Fruit fly (Drosophila melanogaster) whole organism, embryonic: ENCODE results near the gene CG10347.
A peak's percentile ranks its signal among the peaks of the same experiment; 100 is the strongest.

Experiments
- Atf6 ChIP-seq: fragments of 200-800 bp; sonication (Bioruptor generic); IDR thresholded peaks from 2 replicates; pipeline ENCODE4 v1.3.6; 2022; ENCODE audit warnings: missing biosample characterization, missing genetic modification characterization
- CG11085 ChIP-seq: fragments of 200-800 bp; sonication (Bioruptor generic); IDR thresholded peaks from 2 replicates; pipeline ENCODE4 v1.3.6; 2022; ENCODE audit warnings: missing biosample characterization, missing genetic modification characterization
- CG12071 ChIP-seq: fragments of 200-800 bp; sonication (Bioruptor generic); optimal IDR thresholded peaks from 3 replicates; lab custom pipeline; 2018; ENCODE audit warnings: missing biosample characterization, mild to moderate bottlenecking, missing genetic modification characterization
- CG12219 ChIP-seq: fragments of 200-800 bp; sonication (Bioruptor generic); optimal IDR thresholded peaks from 3 replicates; lab custom pipeline; 2018; ENCODE audit warnings: missing biosample characterization, mild to moderate bottlenecking, missing genetic modification characterization
- CG13624 ChIP-seq: fragments of 200-800 bp; sonication (Bioruptor generic); optimal IDR thresholded peaks from 2 replicates; lab custom pipeline; 2016; ENCODE audit warnings: missing biosample characterization, missing genetic modification characterization
- CG14050 ChIP-seq: fragments of 200-800 bp; sonication (Bioruptor generic); IDR thresholded peaks from 3 replicates; pipeline ENCODE4 v1.3.6; 2022; ENCODE audit warnings: missing biosample characterization, missing genetic modification characterization
- CG15269 ChIP-seq: fragments of 200-800 bp; sonication (Bioruptor generic); optimal IDR thresholded peaks from 2 replicates; lab custom pipeline; 2018; ENCODE audit warnings: missing biosample characterization, mild to moderate bottlenecking, missing genetic modification characterization, moderate library complexity
- CG15514 ChIP-seq: fragments of 200-800 bp; sonication (Bioruptor generic); optimal IDR thresholded peaks from 3 replicates; lab custom pipeline; 2017; ENCODE audit warnings: missing biosample characterization, missing genetic modification characterization, mild to moderate bottlenecking, moderate library complexity, missing genetic modification reagents
- CG17385 ChIP-seq: fragments of 200-800 bp; sonication (Bioruptor generic); optimal IDR thresholded peaks from 3 replicates; lab custom pipeline; 2018; ENCODE audit warnings: missing biosample characterization, mild to moderate bottlenecking, missing genetic modification characterization
- CG31388 ChIP-seq: fragments of 200-800 bp; sonication (Bioruptor generic); optimal IDR thresholded peaks from 2 replicates; lab custom pipeline; 2016; ENCODE audit warnings: missing biosample characterization, missing genetic modification characterization
- CG34422 ChIP-seq: fragments of 200-800 bp; sonication (Bioruptor generic); IDR thresholded peaks from 3 replicates; pipeline ENCODE4 v1.3.6; 2022; ENCODE audit warnings: missing biosample characterization, missing genetic modification characterization
- CG3838 ChIP-seq: fragments of 200-800 bp; sonication (Bioruptor generic); optimal IDR thresholded peaks from 3 replicates; lab custom pipeline; 2016; ENCODE audit warnings: missing biosample characterization, missing genetic modification characterization
- CG4328 ChIP-seq: fragments of 200-800 bp; sonication (Bioruptor generic); optimal IDR thresholded peaks from 3 replicates; lab custom pipeline; 2017; ENCODE audit warnings: missing biosample characterization, missing genetic modification reagents, missing genetic modification characterization
- CG4854 ChIP-seq: fragments of 200-800 bp; sonication (Bioruptor generic); optimal IDR thresholded peaks from 2 replicates; lab custom pipeline; 2016; ENCODE audit warnings: missing biosample characterization, missing genetic modification characterization, inconsistent platforms
- CrebB ChIP-seq: fragments of 200-800 bp; sonication (Bioruptor generic); optimal IDR thresholded peaks from 3 replicates; lab custom pipeline; 2018; ENCODE audit warnings: missing biosample characterization, mild to moderate bottlenecking, missing genetic modification characterization
- D19B ChIP-seq: fragments of 200-800 bp; sonication (Bioruptor generic); optimal IDR thresholded peaks from 2 replicates; lab custom pipeline; 2017; ENCODE audit warnings: missing biosample characterization, mild to moderate bottlenecking, missing genetic modification characterization
- Deaf1 ChIP-seq: fragments of 200-800 bp; optimal IDR thresholded peaks from 3 replicates; lab custom pipeline; 2019; ENCODE audit warnings: missing biosample characterization, mild to moderate bottlenecking, missing genetic modification characterization, moderate library complexity
- Doc2 ChIP-seq: fragments of 200-800 bp; sonication (Bioruptor generic); IDR thresholded peaks from 2 replicates; pipeline ENCODE4 v1.3.6; 2022; ENCODE audit warnings: missing biosample characterization, missing genetic modification characterization
- Dp ChIP-seq: fragments of 200-800 bp; sonication (Bioruptor generic); optimal IDR thresholded peaks from 2 replicates; lab custom pipeline; 2018; ENCODE audit warnings: missing biosample characterization, mild to moderate bottlenecking, missing genetic modification characterization, moderate library complexity
- Drgx ChIP-seq: fragments of 200-800 bp; sonication (Bioruptor generic); IDR thresholded peaks from 2 replicates; pipeline ENCODE4 v1.3.6; 2022; ENCODE audit warnings: missing biosample characterization, missing genetic modification characterization
- Ets65A ChIP-seq: fragments of 200-800 bp; sonication (Bioruptor generic); peaks from one replicate; lab custom pipeline; 2016; ENCODE audit warnings: missing biosample characterization, missing genetic modification characterization
- Fer1 ChIP-seq: fragments of 200-800 bp; sonication (Bioruptor generic); optimal IDR thresholded peaks from 2 replicates; lab custom pipeline; 2017; ENCODE audit warnings: missing biosample characterization, mild to moderate bottlenecking, missing genetic modification characterization
- Hmr ChIP-seq: fragments of 200-800 bp; sonication (Bioruptor generic); optimal IDR thresholded peaks from 3 replicates; lab custom pipeline; 2017; ENCODE audit warnings: mild to moderate bottlenecking, missing biosample characterization, missing genetic modification reagents, missing genetic modification characterization
- Hr78 ChIP-seq, 2 experiments: fragments of 200-800 bp in 1 of 2; fragments of >200 bp in 1 of 2; sonication (Bioruptor generic) in 1 of 2; optimal IDR thresholded peaks; 2 replicates each; lab custom pipeline; 2017 to 2019; ENCODE audit warnings: missing biosample characterization in 2 of 2, missing genetic modification characterization in 2 of 2, mild to moderate bottlenecking in 1 of 2, moderate library complexity in 1 of 2
- Kr ChIP-seq: fragments of 200-800 bp; sonication (Bioruptor generic); optimal IDR thresholded peaks from 2 replicates; lab custom pipeline; 2017; ENCODE audit warnings: missing biosample characterization, mild to moderate bottlenecking, missing genetic modification characterization
- NC2α ChIP-seq: fragments of 200-800 bp; sonication (Bioruptor generic); optimal IDR thresholded peaks from 2 replicates; lab custom pipeline; 2016; ENCODE audit warnings: missing biosample characterization, missing genetic modification characterization
- Ssrp ChIP-seq: fragments of 200-800 bp; sonication (Bioruptor generic); optimal IDR thresholded peaks from 2 replicates; lab custom pipeline; 2018; ENCODE audit warnings: missing biosample characterization, mild to moderate bottlenecking, missing genetic modification characterization, moderate library complexity
- Stat92E ChIP-seq, 3 experiments: fragments of >200 bp in 2 of 3; fragments of 200-800 bp in 1 of 3; sonication (Bioruptor generic) in 1 of 3; optimal IDR thresholded peaks; 2 replicates each; lab custom pipeline; 2017 to 2019; ENCODE audit warnings: missing biosample characterization in 3 of 3, missing genetic modification characterization in 3 of 3, mild to moderate bottlenecking in 1 of 3, moderate library complexity in 1 of 3
- esg ChIP-seq: fragments of 200-800 bp; sonication (Bioruptor generic); conservative IDR thresholded peaks from 2 replicates; pipeline ENCODE4 v1.3.6; 2022; ENCODE audit warnings: missing biosample characterization, missing genetic modification characterization
- exex ChIP-seq: fragments of 200-800 bp; sonication (Bioruptor generic); optimal IDR thresholded peaks from 4 replicates; lab custom pipeline; 2018; ENCODE audit warnings: missing biosample characterization, mild to moderate bottlenecking, missing genetic modification characterization, moderate library complexity
- grn ChIP-seq: fragments of 200-800 bp; sonication (Bioruptor generic); optimal IDR thresholded peaks from 3 replicates; lab custom pipeline; 2017; ENCODE audit warnings: missing biosample characterization, missing genetic modification characterization
- mirr ChIP-seq: fragments of 200-800 bp; sonication (Bioruptor generic); optimal IDR thresholded peaks from 3 replicates; lab custom pipeline; 2018; ENCODE audit warnings: missing biosample characterization, mild to moderate bottlenecking, missing genetic modification characterization
- pan ChIP-seq, 4 experiments: fragments of >200 bp in 3 of 4; fragments of 200-800 bp in 1 of 4; sonication (Bioruptor generic) in 1 of 4; optimal IDR thresholded peaks in 3 of 4; IDR thresholded peaks in 1 of 4; 2 replicates each; pipeline versions ENCODE4 v1.3.6 to Lab custom; 2017 to 2022; ENCODE audit warnings: missing biosample characterization in 2 of 4, missing genetic modification characterization in 2 of 4, mixed read lengths in 1 of 4
- rib ChIP-seq: fragments of 200-800 bp; sonication (Bioruptor generic); IDR thresholded peaks from 2 replicates; pipeline ENCODE4 v1.3.6; 2022; ENCODE audit warnings: missing biosample characterization, missing genetic modification characterization
- row ChIP-seq: fragments of 200-800 bp; sonication (Bioruptor generic); IDR thresholded peaks from 3 replicates; pipeline ENCODE4 v1.3.6; 2022; ENCODE audit warnings: missing biosample characterization, missing genetic modification characterization
- sr ChIP-seq: fragments of 200-800 bp; sonication (Bioruptor generic); IDR thresholded peaks from 3 replicates; pipeline ENCODE4 v1.3.6; 2022; ENCODE audit warnings: missing biosample characterization, missing genetic modification characterization
- sug ChIP-seq: fragments of 200-800 bp; optimal IDR thresholded peaks from 2 replicates; lab custom pipeline; 2019; ENCODE audit warnings: missing biosample characterization, mild to moderate bottlenecking, missing genetic modification characterization, moderate library complexity
- zfh1 ChIP-seq: fragments of 200-800 bp; sonication (Bioruptor generic); IDR thresholded peaks from 3 replicates; pipeline ENCODE4 v1.3.6; 2022; ENCODE audit warnings: missing biosample characterization, missing genetic modification characterization

Gene CG10347

DNA sequence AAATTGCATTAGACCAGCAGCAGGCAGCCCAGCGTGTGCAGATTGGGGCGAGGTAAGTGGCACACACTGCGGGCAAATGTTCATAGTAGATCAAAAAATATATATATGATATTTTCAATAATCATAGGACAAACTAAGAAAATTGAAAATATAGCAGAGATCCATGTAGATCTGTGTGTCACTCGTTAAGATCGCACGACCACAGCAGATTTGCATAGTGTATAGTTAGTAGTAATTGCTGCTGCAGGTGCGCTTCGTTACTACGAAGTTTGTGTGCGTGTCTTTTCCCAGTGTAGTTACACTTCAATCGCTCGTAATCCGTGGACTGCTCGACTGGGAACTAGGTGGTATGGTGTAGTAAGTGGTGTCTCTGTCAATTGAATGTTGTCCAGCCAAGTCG is 22.4 kb upstream of the CG10347 start, which contains the start of gene CG10352 (continued):
- TF ChIP-seq CG11085 (GFP tag; lab: Robert Waterston, UW) (no peak), Drgx (GFP tag; lab: Robert Waterston, UW) (peak; percentile 48; the same call in 1 of the 2 replicates), row (GFP tag; lab: Robert Waterston, UW) (peak; percentile 51), rib (GFP tag; lab: Robert Waterston, UW) (no peak)

DNA sequence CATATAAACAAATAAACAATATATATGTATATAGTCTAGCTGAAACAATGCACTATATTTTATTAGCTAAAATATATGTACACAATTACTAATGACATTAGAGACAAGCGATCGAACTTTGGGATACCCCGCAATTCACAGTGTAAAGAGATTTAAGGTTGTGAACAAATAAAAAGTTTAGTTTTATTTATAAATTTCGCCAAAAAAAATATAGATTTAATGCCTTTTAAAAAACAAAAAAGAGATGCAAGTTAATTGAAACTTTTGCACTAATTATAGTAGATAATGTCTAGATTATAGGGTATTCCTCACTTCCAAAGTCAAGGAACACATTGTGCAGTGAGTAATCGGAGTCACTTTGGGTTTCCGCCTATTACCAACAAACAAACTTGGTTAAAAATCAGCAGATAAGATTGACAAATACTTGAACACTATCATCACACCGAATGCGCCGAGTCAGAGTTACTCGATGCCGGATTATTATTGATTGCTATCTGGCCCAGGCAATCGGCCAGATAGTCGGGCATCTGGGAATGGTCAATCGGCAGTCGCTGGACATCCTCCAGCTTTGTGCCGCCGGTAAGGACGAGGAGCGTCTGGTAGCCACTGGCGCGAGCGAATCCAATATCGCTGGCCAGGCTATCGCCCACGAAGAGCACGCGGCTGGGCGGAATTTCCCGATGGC is 20.6 kb upstream of the CG10347 start:
- TF ChIP-seq esg (GFP tag; lab: Robert Waterston, UW) (no peak), CG34422 (no peak), Stat92E (GFP tag; optimal IDR thresholded peaks at IDR 0.05; lab: Kevin White, UChicago) (no peak), Deaf1 (tag; lab: Kevin White, UChicago) (no peak), pan (optimal IDR thresholded peaks at IDR 0.05; lab: Kevin White, UChicago) (no peak), pan (GFP tag; optimal IDR thresholded peaks at IDR 0.05 in 1 of 2, IDR thresholded peaks at IDR 0.05 in 1 of 2) (peak in 1 of 2 experiments; percentile 8), D19B (GFP tag; lab: Kevin White, UChicago) (peak; percentile 95), Ssrp (tag; lab: Kevin White, UChicago) (no peak), Fer1 (GFP tag; lab: Kevin White, UChicago) (no peak), CG4854 (GFP tag; lab: Kevin White, UChicago) (no peak), CG31388 (GFP tag; lab: Kevin White, UChicago) (no peak), Doc2 (GFP tag; lab: Robert Waterston, UW) (no peak), Kr (GFP tag; lab: Kevin White, UChicago) (no peak), CrebB (tag; lab: Kevin White, UChicago) (no peak), exex (tag; lab: Kevin White, UChicago) (peak; percentile 64), CG12071 (no peak), CG17385 (GFP tag; lab: Kevin White, UChicago) (no peak), CG15514 (no peak), sr (no peak), sug (tag; lab: Kevin White, UChicago) (peak; percentile 38), Ets65A (GFP tag; lab: Kevin White, UChicago) (peak; percentile 69), CG3838 (GFP tag; lab: Kevin White, UChicago) (no peak), CG12219 (GFP tag; lab: Kevin White, UChicago) (no peak), CG14050 (GFP tag; lab: Robert Waterston, UW) (no peak), Atf6 (0 out of 2 replicates have a peak, but pooled peaks have one; percentile 6), CG15269 (tag; lab: Kevin White, UChicago) (no peak), CG13624 (GFP tag; lab: Kevin White, UChicago) (no peak), grn (GFP tag; lab: Kevin White, UChicago) (peak; percentile 96), mirr (GFP tag; lab: Kevin White, UChicago) (peak; percentile 30), Hmr (GFP tag; lab: Kevin White, UChicago) (no peak), row (GFP tag; lab: Robert Waterston, UW) (peak; percentile 73), Hr78 (GFP tag; optimal IDR thresholded peaks at IDR 0.05; lab: Kevin White, UChicago) (no peak), zfh1 (no peak), NC2α (GFP tag; lab: Kevin White, UChicago) (no peak), Dp (GFP tag; lab: Kevin White, UChicago) (no peak), CG4328 (no peak)
